Worm (Caenorhabditis elegans) whole organism, L2 larva: ENCODE results near the gene R11F4.2.

Experiments used
- C34F6.9 ChIP-seq: fragments of 150-350 bp; optimal IDR thresholded peaks from 2 replicates; lab custom pipeline; 2014; ENCODE audit warnings: missing biosample characterization, missing genetic modification characterization
- F13H6.1 ChIP-seq: sonication (generic microtip); optimal IDR thresholded peaks from 2 replicates; lab custom pipeline; 2016; ENCODE audit warnings: missing genetic modification characterization, missing compliant biosample characterization
- R02D3.7 ChIP-seq: fragments of 150-350 bp; optimal IDR thresholded peaks from 2 replicates; lab custom pipeline; 2014; ENCODE audit warnings: missing biosample characterization, missing genetic modification characterization
- ZK546.5 ChIP-seq: sonication (generic microtip); optimal IDR thresholded peaks from 2 replicates; lab custom pipeline; 2017; ENCODE audit warnings: missing biosample characterization, missing genetic modification characterization
- alr-1 ChIP-seq: fragments of 150-350 bp; optimal IDR thresholded peaks from 2 replicates; lab custom pipeline; 2014; ENCODE audit warnings: missing biosample characterization, missing genetic modification characterization
- ama-1 ChIP-seq: fragments of 150-350 bp; optimal IDR thresholded peaks from 2 replicates; lab custom pipeline; 2018; ENCODE audit warnings: inconsistent platforms
- blmp-1 ChIP-seq: sonication (generic microtip); optimal IDR thresholded peaks from 2 replicates; lab custom pipeline; 2017; ENCODE audit warnings: missing genetic modification characterization, mild to moderate bottlenecking, missing compliant biosample characterization, antibody characterized with exemption, moderate library complexity; ENCODE audit not compliant: insufficient read depth
- ceh-16 ChIP-seq: fragments of 150-350 bp; optimal IDR thresholded peaks from 2 replicates; lab custom pipeline; 2014; ENCODE audit warnings: missing biosample characterization, missing genetic modification characterization
- ceh-82 ChIP-seq: fragments of 150-350 bp; optimal IDR thresholded peaks from 2 replicates; lab custom pipeline; 2014; ENCODE audit warnings: missing biosample characterization, missing genetic modification characterization
- dmd-4 ChIP-seq: sonication (generic microtip); optimal IDR thresholded peaks from 2 replicates; lab custom pipeline; 2017; ENCODE audit warnings: missing biosample characterization, missing genetic modification characterization
- egl-27 ChIP-seq: sonication (generic microtip); optimal IDR thresholded peaks from 3 replicates; lab custom pipeline; 2017; ENCODE audit warnings: missing biosample characterization, missing genetic modification reagents, missing genetic modification characterization
- elt-1 ChIP-seq: fragments of 150-350 bp; optimal IDR thresholded peaks from 2 replicates; lab custom pipeline; 2014; ENCODE audit warnings: missing biosample characterization, missing genetic modification characterization
- elt-3 ChIP-seq: sonication (generic microtip); optimal IDR thresholded peaks from 2 replicates; lab custom pipeline; 2017; ENCODE audit warnings: missing biosample characterization, missing genetic modification characterization
- fos-1 ChIP-seq: fragments of 150-350 bp; optimal IDR thresholded peaks from 2 replicates; lab custom pipeline; 2014; ENCODE audit warnings: missing biosample characterization, missing genetic modification characterization
- gmeb-1 ChIP-seq: fragments of 150-350 bp; optimal IDR thresholded peaks from 2 replicates; lab custom pipeline; 2014; ENCODE audit warnings: missing biosample characterization, missing genetic modification characterization
- lin-13 ChIP-seq: fragments of 150-350 bp; optimal IDR thresholded peaks from 2 replicates; lab custom pipeline; 2014; ENCODE audit warnings: missing biosample characterization, missing genetic modification reagents, missing genetic modification characterization
- lsy-2 ChIP-seq, 2 experiments: fragments of 150-350 bp in 1 of 2; sonication (generic microtip) in 1 of 2; optimal IDR thresholded peaks; 2 replicates each; lab custom pipeline; 2014 to 2017; ENCODE audit warnings: missing biosample characterization in 2 of 2, missing genetic modification characterization in 2 of 2
- mbf-1 ChIP-seq: sonication (generic microtip); optimal IDR thresholded peaks from 2 replicates; lab custom pipeline; 2017; ENCODE audit warnings: missing biosample characterization, missing genetic modification characterization
- mdl-1 ChIP-seq, 2 experiments: fragments of 150-350 bp in 1 of 2; sonication (generic microtip) in 1 of 2; optimal IDR thresholded peaks; 2 replicates each; lab custom pipeline; 2017; ENCODE audit warnings: missing biosample characterization in 2 of 2, missing genetic modification characterization in 2 of 2
- nhr-11 ChIP-seq: fragments of 150-350 bp; optimal IDR thresholded peaks from 2 replicates; lab custom pipeline; 2014; ENCODE audit warnings: missing biosample characterization, missing genetic modification characterization
- nhr-129 ChIP-seq: fragments of 150-350 bp; optimal IDR thresholded peaks from 2 replicates; lab custom pipeline; 2014; ENCODE audit warnings: missing biosample characterization, missing genetic modification characterization
- nhr-21 ChIP-seq: fragments of 150-350 bp; optimal IDR thresholded peaks from 2 replicates; lab custom pipeline; 2014; ENCODE audit warnings: missing biosample characterization, missing genetic modification characterization
- nhr-23 ChIP-seq: fragments of 150-350 bp; optimal IDR thresholded peaks from 2 replicates; lab custom pipeline; 2014; ENCODE audit warnings: missing biosample characterization, missing genetic modification reagents, missing genetic modification characterization
- nhr-237 ChIP-seq: fragments of 150-350 bp; optimal IDR thresholded peaks from 2 replicates; lab custom pipeline; 2014; ENCODE audit warnings: missing biosample characterization, missing genetic modification characterization
- nhr-25 ChIP-seq: fragments of 150-350 bp; sonication (generic microtip); optimal IDR thresholded peaks from 3 replicates; lab custom pipeline; 2014; ENCODE audit warnings: missing biosample characterization, missing genetic modification characterization
- nhr-6 ChIP-seq: fragments of 150-350 bp; optimal IDR thresholded peaks from 2 replicates; lab custom pipeline; 2014; ENCODE audit warnings: missing biosample characterization, missing genetic modification characterization
- nhr-77 ChIP-seq: fragments of 150-350 bp; optimal IDR thresholded peaks from 2 replicates; lab custom pipeline; 2014; ENCODE audit warnings: missing biosample characterization, missing genetic modification characterization
- sem-4 ChIP-seq: fragments of 150-350 bp; optimal IDR thresholded peaks from 2 replicates; lab custom pipeline; 2014; ENCODE audit warnings: missing biosample characterization, missing genetic modification reagents, missing genetic modification characterization
- skn-1 ChIP-seq: sonication (generic microtip); optimal IDR thresholded peaks from 2 replicates; lab custom pipeline; 2017; ENCODE audit warnings: missing biosample characterization, missing genetic modification characterization
- sma-3 ChIP-seq: sonication (generic microtip); optimal IDR thresholded peaks from 2 replicates; lab custom pipeline; 2016; ENCODE audit warnings: missing genetic modification reagents, missing genetic modification characterization, missing compliant biosample characterization
- sma-9 ChIP-seq, 2 experiments: fragments of 150-350 bp in 1 of 2; sonication (generic microtip) in 1 of 2; optimal IDR thresholded peaks; 2 replicates each; lab custom pipeline; 2014 to 2016; ENCODE audit warnings: missing genetic modification characterization in 2 of 2, mild to moderate bottlenecking in 1 of 2, missing biosample characterization in 1 of 2, missing compliant biosample characterization in 1 of 2, missing genetic modification reagents in 1 of 2, moderate library complexity in 1 of 2
- snpc-4 ChIP-seq: fragments of 150-350 bp; optimal IDR thresholded peaks from 2 replicates; lab custom pipeline; 2014; ENCODE audit warnings: missing biosample characterization, missing genetic modification characterization
- unc-39 ChIP-seq: fragments of 150-350 bp; optimal IDR thresholded peaks from 2 replicates; lab custom pipeline; 2014; ENCODE audit warnings: missing biosample characterization, missing genetic modification characterization
- unc-62 ChIP-seq: fragments of 150-350 bp; optimal IDR thresholded peaks from 2 replicates; lab custom pipeline; 2014; ENCODE audit warnings: missing biosample characterization, missing genetic modification reagents, missing genetic modification characterization
- zag-1 ChIP-seq: fragments of 150-350 bp; optimal IDR thresholded peaks from 2 replicates; lab custom pipeline; 2014; ENCODE audit warnings: missing biosample characterization, missing genetic modification characterization
- ztf-11 ChIP-seq: sonication (generic microtip); optimal IDR thresholded peaks from 2 replicates; lab custom pipeline; 2017; ENCODE audit warnings: missing biosample characterization, missing genetic modification characterization
- ztf-4 ChIP-seq: fragments of 150-350 bp; optimal IDR thresholded peaks from 2 replicates; lab custom pipeline; 2014; ENCODE audit warnings: missing biosample characterization, missing genetic modification characterization

R11F4.2 gene

ce11 chrII:4063997-4064396 lies 18.9 kb upstream of the R11F4.2 start, which contains the start of gene fbxb-118:
Gene fbxb-118, minus strand, starts transcription at chrII:4064097.
- TF ChIP-seq ztf-4 (tag; lab: Kevin White, UChicago) (no peak), unc-62 (GFP tag; lab: Kevin White, UChicago) (no peak), zag-1 (tag; lab: Kevin White, UChicago) (no peak), sma-3 (GFP tag; lab: Kevin White, UChicago) (no peak), elt-3 (tag; lab: Kevin White, UChicago) (no peak), nhr-25 (tag; lab: Kevin White, UChicago) (no peak), R02D3.7 (tag; lab: Kevin White, UChicago) (no peak), nhr-23 (no peak), nhr-11 (no peak), gmeb-1 (tag; lab: Kevin White, UChicago) (no peak), unc-39 (no peak), nhr-129 (no peak), ZK546.5 (tag; lab: Kevin White, UChicago) (no peak), lin-13 (no peak), nhr-6 (tag; lab: Kevin White, UChicago) (no peak), elt-1 (tag; lab: Kevin White, UChicago) (no peak), ceh-82 (tag; lab: Kevin White, UChicago) (no peak), mdl-1 (tag; optimal IDR thresholded peaks at IDR 0.05; lab: Kevin White, UChicago) (no peak)
- TF ChIP-seq, all 48 proteins: peak for 0

- TF ChIP-seq nhr-237 (tag; lab: Kevin White, UChicago) (no peak), nhr-77 (no peak), gmeb-1 (tag; lab: Kevin White, UChicago) (no peak), ztf-11 (tag; lab: Kevin White, UChicago) (no peak), elt-1 (tag; lab: Kevin White, UChicago) (no peak), F13H6.1 (tag; lab: Kevin White, UChicago) (no peak), nhr-6 (tag; lab: Kevin White, UChicago) (no peak), fos-1 (tag; lab: Kevin White, UChicago) (no peak), nhr-21 (tag; lab: Kevin White, UChicago) (no peak), snpc-4 (tag; lab: Kevin White, UChicago) (no peak), alr-1 (no peak), egl-27 (no peak), blmp-1 (no peak), lin-13 (no peak), ama-1 (lab: Kevin White, UChicago) (no peak), sem-4 (tag; lab: Kevin White, UChicago) (no peak)
These were observed 15.6 kb upstream of the R11F4.2 start, which contains the start of gene W06A11.1 for ce11 chrII:4067258-4067657. Gene W06A11.1, plus strand, starts transcription at chrII:4067558.

ce11 chrII:4068141-4068540 lies 14.7 kb upstream of the R11F4.2 start:
- TF ChIP-seq dmd-4 (tag; lab: Kevin White, UChicago) (no peak), nhr-11 (no peak), C34F6.9 (no peak), mbf-1 (no peak), snpc-4 (tag; lab: Kevin White, UChicago) (no peak), ceh-16 (tag; lab: Kevin White, UChicago) (no peak), elt-3 (tag; lab: Kevin White, UChicago) (no peak), nhr-23 (no peak), F13H6.1 (tag; lab: Kevin White, UChicago) (no peak), sem-4 (tag; lab: Kevin White, UChicago) (no peak), skn-1 (tag; lab: Kevin White, UChicago) (no peak)

- TF ChIP-seq nhr-237 (tag; lab: Kevin White, UChicago) (no peak), blmp-1 (no peak), sma-9 (GFP tag; optimal IDR thresholded peaks at IDR 0.05; lab: Kevin White, UChicago) (no peak), sma-9 (tag; optimal IDR thresholded peaks at IDR 0.05; lab: Kevin White, UChicago) (no peak), ztf-11 (tag; lab: Kevin White, UChicago) (no peak), gmeb-1 (tag; lab: Kevin White, UChicago) (no peak), lsy-2 (tag; optimal IDR thresholded peaks at IDR 0.05; lab: Kevin White, UChicago) (no peak), ztf-4 (tag; lab: Kevin White, UChicago) (no peak)
These were observed 11.8 kb upstream of the R11F4.2 start for ce11 chrII:4071075-4071474.
